Worm (Caenorhabditis elegans) whole organism, late embryonic: ENCODE results near the gene C26F1.1.
A peak's percentile ranks its signal among the peaks of the same experiment; 100 is the strongest.

Experiments used
- C38D4.7 ChIP-seq: fragments of 200-800 bp; sonication (Bioruptor generic); optimal IDR thresholded peaks from 2 replicates; lab custom pipeline; 2018; ENCODE audit warnings: mild to moderate bottlenecking, missing genetic modification characterization, moderate library complexity, missing compliant biosample characterization
- F13H6.1 ChIP-seq: sonication (generic microtip); optimal IDR thresholded peaks from 2 replicates; lab custom pipeline; 2016; ENCODE audit warnings: missing genetic modification characterization, missing compliant biosample characterization
- K02D7.2 ChIP-seq: sonication (generic microtip); optimal IDR thresholded peaks from 2 replicates; lab custom pipeline; 2017; ENCODE audit warnings: mild to moderate bottlenecking, missing genetic modification characterization, missing compliant biosample characterization
- T23F11.4 ChIP-seq: fragments of 200-800 bp; sonication (Bioruptor generic); optimal IDR thresholded peaks from 2 replicates; lab custom pipeline; 2018; ENCODE audit warnings: mild to moderate bottlenecking, missing genetic modification characterization, missing compliant biosample characterization
- ahr-1 ChIP-seq: sonication (generic microtip); optimal IDR thresholded peaks from 2 replicates; lab custom pipeline; 2016; ENCODE audit warnings: missing genetic modification characterization, missing compliant biosample characterization
- ama-1 ChIP-seq: fragments of 150-350 bp; optimal IDR thresholded peaks from 2 replicates; lab custom pipeline; 2014
- ceh-14 ChIP-seq: sonication (generic microtip); optimal IDR thresholded peaks from 2 replicates; lab custom pipeline; 2016; ENCODE audit warnings: missing genotype, missing genetic modification characterization, missing compliant biosample characterization
- ceh-18 ChIP-seq: sonication (generic microtip); optimal IDR thresholded peaks from 2 replicates; lab custom pipeline; 2016; ENCODE audit warnings: missing genetic modification characterization, missing compliant biosample characterization
- ceh-24 ChIP-seq: sonication (generic microtip); optimal IDR thresholded peaks from 2 replicates; lab custom pipeline; 2016; ENCODE audit warnings: mild to moderate bottlenecking, missing genetic modification characterization, missing compliant biosample characterization
- ceh-31 ChIP-seq: sonication (generic microtip); optimal IDR thresholded peaks from 2 replicates; lab custom pipeline; 2016; ENCODE audit warnings: missing genetic modification characterization, missing compliant biosample characterization
- ceh-34 ChIP-seq: sonication (generic microtip); optimal IDR thresholded peaks from 2 replicates; lab custom pipeline; 2016; ENCODE audit warnings: mild to moderate bottlenecking, missing genetic modification characterization, missing compliant biosample characterization
- ceh-48 ChIP-seq: sonication (generic microtip); optimal IDR thresholded peaks from 2 replicates; lab custom pipeline; 2016; ENCODE audit warnings: missing genetic modification characterization, inconsistent platforms, missing compliant biosample characterization
- che-1 ChIP-seq: sonication (generic microtip); optimal IDR thresholded peaks from 2 replicates; lab custom pipeline; 2016; ENCODE audit warnings: mild to moderate bottlenecking, missing genetic modification characterization, missing compliant biosample characterization
- dmd-4 ChIP-seq: sonication (generic microtip); optimal IDR thresholded peaks from 2 replicates; lab custom pipeline; 2016; ENCODE audit warnings: borderline replicate concordance, missing genetic modification characterization, missing compliant biosample characterization
- dve-1 ChIP-seq: sonication (generic microtip); optimal IDR thresholded peaks from 2 replicates; lab custom pipeline; 2017; ENCODE audit warnings: antibody characterized with exemption, mild to moderate bottlenecking, missing genetic modification characterization, missing compliant biosample characterization
- elt-2 ChIP-seq: sonication (generic microtip); optimal IDR thresholded peaks from 2 replicates; lab custom pipeline; 2016; ENCODE audit warnings: missing genetic modification reagents, missing genetic modification characterization, missing compliant biosample characterization
- elt-4 ChIP-seq: sonication (generic microtip); optimal IDR thresholded peaks from 2 replicates; lab custom pipeline; 2016; ENCODE audit warnings: missing genetic modification characterization, missing compliant biosample characterization
- eyg-1 ChIP-seq: sonication (generic microtip); optimal IDR thresholded peaks from 2 replicates; lab custom pipeline; 2016; ENCODE audit warnings: missing genotype, missing genetic modification characterization, missing compliant biosample characterization
- fax-1 ChIP-seq: sonication (generic microtip); optimal IDR thresholded peaks from 2 replicates; lab custom pipeline; 2016; ENCODE audit warnings: missing genotype, missing genetic modification characterization, missing compliant biosample characterization
- fkh-10 ChIP-seq: fragments of 150-350 bp; optimal IDR thresholded peaks from 2 replicates; lab custom pipeline; 2014; ENCODE audit warnings: missing biosample characterization, missing genetic modification reagents, missing genetic modification characterization
- gmeb-2 ChIP-seq: sonication (generic microtip); optimal IDR thresholded peaks from 2 replicates; lab custom pipeline; 2016; ENCODE audit warnings: missing genetic modification characterization, inconsistent platforms, missing compliant biosample characterization
- hlh-13 ChIP-seq: fragments of 200-800 bp; sonication (Bioruptor generic); optimal IDR thresholded peaks from 2 replicates; lab custom pipeline; 2018; ENCODE audit warnings: mild to moderate bottlenecking, missing genetic modification characterization, missing compliant biosample characterization
- hlh-15 ChIP-seq: sonication (generic microtip); optimal IDR thresholded peaks from 2 replicates; lab custom pipeline; 2016; ENCODE audit warnings: missing genetic modification characterization, missing compliant biosample characterization
- hlh-30 ChIP-seq: sonication (generic microtip); optimal IDR thresholded peaks from 2 replicates; lab custom pipeline; 2017; ENCODE audit warnings: antibody characterized with exemption, missing genetic modification characterization, missing compliant biosample characterization; ENCODE audit not compliant: insufficient read depth
- hlh-6 ChIP-seq: sonication (generic microtip); optimal IDR thresholded peaks from 2 replicates; lab custom pipeline; 2016; ENCODE audit warnings: missing genotype, missing genetic modification characterization, missing compliant biosample characterization
- mec-3 ChIP-seq: sonication (generic microtip); optimal IDR thresholded peaks from 2 replicates; lab custom pipeline; 2016; ENCODE audit warnings: borderline replicate concordance, missing genetic modification characterization, missing compliant biosample characterization
- nfya-1 ChIP-seq: sonication (generic microtip); optimal IDR thresholded peaks from 2 replicates; lab custom pipeline; 2017; ENCODE audit warnings: missing genetic modification characterization, mild to moderate bottlenecking, missing compliant biosample characterization, antibody characterized with exemption, moderate library complexity
- nhr-232 ChIP-seq: sonication (generic microtip); optimal IDR thresholded peaks from 2 replicates; lab custom pipeline; 2016; ENCODE audit warnings: missing genetic modification characterization, missing compliant biosample characterization
- npax-4 ChIP-seq: sonication (generic microtip); optimal IDR thresholded peaks from 2 replicates; lab custom pipeline; 2016; ENCODE audit warnings: missing genetic modification characterization, missing compliant biosample characterization
- odd-2 ChIP-seq: sonication (generic microtip); optimal IDR thresholded peaks from 2 replicates; lab custom pipeline; 2017; ENCODE audit warnings: antibody characterized with exemption, mild to moderate bottlenecking, missing genetic modification characterization, missing compliant biosample characterization
- pat-9 ChIP-seq: fragments of 200-800 bp; sonication (Bioruptor generic); optimal IDR thresholded peaks from 2 replicates; lab custom pipeline; 2018; ENCODE audit warnings: mild to moderate bottlenecking, missing genetic modification characterization, moderate library complexity, missing compliant biosample characterization
- pros-1 ChIP-seq: fragments of 150-350 bp; optimal IDR thresholded peaks from 2 replicates; lab custom pipeline; 2014; ENCODE audit warnings: missing biosample characterization, missing genetic modification reagents, missing genetic modification characterization
- ref-2 ChIP-seq: sonication (generic microtip); optimal IDR thresholded peaks from 2 replicates; lab custom pipeline; 2016; ENCODE audit warnings: missing genetic modification characterization, missing compliant biosample characterization
- rnt-1 ChIP-seq: sonication (generic microtip); optimal IDR thresholded peaks from 2 replicates; lab custom pipeline; 2016; ENCODE audit warnings: missing genetic modification characterization, missing compliant biosample characterization
- sdc-2 ChIP-seq: sonication (generic microtip); optimal IDR thresholded peaks from 2 replicates; lab custom pipeline; 2016; ENCODE audit warnings: missing genotype, missing genetic modification characterization, missing compliant biosample characterization
- sox-2 ChIP-seq: fragments of 200-800 bp; sonication (Bioruptor generic); IDR thresholded peaks from 2 replicates; pipeline ENCODE4 v1.3.6; 2022; ENCODE audit warnings: missing genetic modification reagents, missing genetic modification characterization, missing compliant biosample characterization
- sox-4 ChIP-seq: sonication (generic microtip); optimal IDR thresholded peaks from 2 replicates; lab custom pipeline; 2017; ENCODE audit warnings: mild to moderate bottlenecking, missing genetic modification characterization, inconsistent platforms, missing compliant biosample characterization
- syd-9 ChIP-seq: sonication (generic microtip); optimal IDR thresholded peaks from 2 replicates; lab custom pipeline; 2016; ENCODE audit warnings: mild to moderate bottlenecking, missing genetic modification characterization, moderate library complexity, missing compliant biosample characterization
- tbx-2 ChIP-seq: sonication (generic microtip); optimal IDR thresholded peaks from 2 replicates; lab custom pipeline; 2016; ENCODE audit warnings: missing genetic modification characterization, missing compliant biosample characterization
- ttx-3 ChIP-seq: sonication (generic microtip); optimal IDR thresholded peaks from 2 replicates; lab custom pipeline; 2016; ENCODE audit warnings: missing genetic modification reagents, missing genetic modification characterization, missing compliant biosample characterization
- unc-3 ChIP-seq, 2 experiments: fragments of 200-800 bp in 1 of 2; sonication (Bioruptor generic) in 1 of 2; sonication (generic microtip) in 1 of 2; conservative IDR thresholded peaks in 1 of 2; optimal IDR thresholded peaks in 1 of 2; 2 replicates each; pipeline versions ENCODE4 v1.3.6 to Lab custom; 2016 to 2022; ENCODE audit warnings: missing compliant biosample characterization in 2 of 2, missing genetic modification characterization in 2 of 2, missing genetic modification reagents in 1 of 2
- unc-42 ChIP-seq: sonication (generic microtip); optimal IDR thresholded peaks from 2 replicates; lab custom pipeline; 2016; ENCODE audit warnings: missing genotype, missing genetic modification characterization, missing compliant biosample characterization
- unc-86 ChIP-seq: sonication (generic microtip); optimal IDR thresholded peaks from 2 replicates; lab custom pipeline; 2016; ENCODE audit warnings: missing genetic modification characterization, missing compliant biosample characterization
- zip-5 ChIP-seq: sonication (generic microtip); optimal IDR thresholded peaks from 2 replicates; lab custom pipeline; 2016; ENCODE audit warnings: missing genetic modification characterization, missing compliant biosample characterization
- ztf-16 ChIP-seq: sonication (generic microtip); optimal IDR thresholded peaks from 2 replicates; lab custom pipeline; 2017; ENCODE audit warnings: missing genetic modification characterization, missing compliant biosample characterization

C26F1.1 gene

DNA sequence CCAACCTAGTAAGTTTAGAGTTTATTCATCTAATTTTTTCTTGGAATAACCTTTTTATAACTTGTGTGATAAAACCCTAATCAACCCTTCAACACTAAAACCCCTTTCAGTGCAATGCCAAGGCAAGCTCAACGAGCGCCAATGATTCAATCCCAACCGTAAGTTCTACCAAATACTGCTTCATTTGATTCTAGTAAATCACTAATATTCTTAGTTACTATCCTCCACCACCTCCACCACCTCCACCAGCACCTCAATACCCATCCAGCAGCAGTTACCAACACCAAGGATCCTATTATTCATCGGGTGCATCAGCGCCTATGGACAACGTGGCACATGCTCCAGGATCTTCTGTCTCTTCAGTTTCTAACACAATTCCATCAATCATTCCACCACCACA is 668 bp downstream of the C26F1.1 start:
- no peak for TF ChIP-seq npax-4 (tag; lab: Kevin White, UChicago)
- no peak for TF ChIP-seq rnt-1 (tag; lab: Kevin White, UChicago)
- TF ChIP-seq hlh-30: no peak
- no peak for TF ChIP-seq nfya-1 (tag; lab: Kevin White, UChicago)
- TF ChIP-seq sdc-2: no peak
- no peak for TF ChIP-seq ceh-34
- no peak for TF ChIP-seq ceh-48
- TF ChIP-seq sox-2: no peak
- no peak for TF ChIP-seq nhr-232 (tag; lab: Kevin White, UChicago)
- no peak for TF ChIP-seq ceh-31 (tag; lab: Kevin White, UChicago)
- TF ChIP-seq, all 69 proteins: peak for 0

DNA sequence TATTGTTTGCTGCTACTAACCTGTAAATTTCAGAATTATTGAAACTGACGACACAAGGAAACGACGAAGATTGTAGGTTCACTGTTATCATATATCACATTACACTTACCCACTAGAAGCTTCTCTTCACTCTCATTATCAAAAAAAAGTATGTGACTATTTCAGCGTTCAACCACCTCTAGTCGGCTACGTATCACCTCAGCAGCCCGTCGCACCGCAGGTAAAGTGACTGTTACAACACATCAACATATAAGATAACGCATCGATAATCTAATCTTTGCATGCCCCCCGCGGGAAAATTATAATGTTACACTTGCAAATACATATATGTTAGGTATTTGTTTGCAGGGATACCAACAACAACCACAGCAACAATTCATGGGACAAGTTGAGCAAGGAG is 1.4 kb downstream of the C26F1.1 start:
- TF ChIP-seq nfya-1 (tag; lab: Kevin White, UChicago) (no peak), elt-2 (tag; lab: Kevin White, UChicago) (peak; percentile 92), K02D7.2 (no peak), ceh-24 (tag; lab: Kevin White, UChicago) (no peak), dmd-4 (tag; lab: Kevin White, UChicago) (no peak), unc-86 (tag; lab: Kevin White, UChicago) (no peak), rnt-1 (tag; lab: Kevin White, UChicago) (no peak), hlh-6 (tag; lab: Kevin White, UChicago) (no peak)

DNA sequence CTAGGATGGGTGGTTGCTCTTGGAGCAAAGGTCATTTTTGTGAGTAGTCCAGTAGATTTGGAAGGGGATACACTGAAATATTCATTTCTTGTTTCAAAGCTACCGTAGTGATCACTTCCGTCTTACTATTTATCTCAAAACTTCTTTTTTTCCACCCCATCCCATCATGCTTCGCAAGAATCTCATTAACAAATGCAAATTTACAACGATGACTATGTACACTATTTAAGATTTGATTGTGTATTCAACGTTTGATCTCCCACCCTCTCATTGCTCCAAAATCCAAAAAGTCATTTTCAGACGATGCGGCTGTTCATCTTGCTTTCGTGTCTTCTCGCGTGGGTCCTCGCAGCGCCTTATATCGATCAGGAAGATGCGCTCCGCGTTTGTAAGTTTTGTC is 7.8 kb downstream of the C26F1.1 start, which contains the start of gene flp-21:
Gene flp-21 (plus strand): TSS at position 301 of the 400 bp plus-strand sequence.
- TF ChIP-seq mec-3 (tag; lab: Kevin White, UChicago): no peak
- no peak for TF ChIP-seq hlh-30
- TF ChIP-seq odd-2 (tag; lab: Kevin White, UChicago): no peak
- TF ChIP-seq elt-4 (tag; lab: Kevin White, UChicago): no peak
- no peak for TF ChIP-seq fax-1 (tag; lab: Kevin White, UChicago)
- TF ChIP-seq tbx-2 (tag; lab: Kevin White, UChicago): no peak
- no peak for TF ChIP-seq ttx-3 (tag; lab: Kevin White, UChicago)
- TF ChIP-seq unc-42 (tag; lab: Kevin White, UChicago): no peak
- no peak for TF ChIP-seq che-1
- TF ChIP-seq fkh-10: no peak
- TF ChIP-seq dve-1 (tag; lab: Kevin White, UChicago): no peak
- no peak for TF ChIP-seq hlh-15 (tag; lab: Kevin White, UChicago)

- TF ChIP-seq ahr-1 (tag; lab: Kevin White, UChicago) (no peak), nfya-1 (tag; lab: Kevin White, UChicago) (no peak), ceh-34 (no peak), F13H6.1 (tag; lab: Kevin White, UChicago) (no peak), ztf-16 (tag; lab: Kevin White, UChicago) (no peak), ceh-14 (tag; lab: Kevin White, UChicago) (no peak), gmeb-2 (no peak)
Measured at ce11 chrV:7798079-7798478, 12.9 kb downstream of the C26F1.1 start, which contains the start of gene ZK742.7. Gene ZK742.7, plus strand, starts transcription at chrV:7798379.

DNA sequence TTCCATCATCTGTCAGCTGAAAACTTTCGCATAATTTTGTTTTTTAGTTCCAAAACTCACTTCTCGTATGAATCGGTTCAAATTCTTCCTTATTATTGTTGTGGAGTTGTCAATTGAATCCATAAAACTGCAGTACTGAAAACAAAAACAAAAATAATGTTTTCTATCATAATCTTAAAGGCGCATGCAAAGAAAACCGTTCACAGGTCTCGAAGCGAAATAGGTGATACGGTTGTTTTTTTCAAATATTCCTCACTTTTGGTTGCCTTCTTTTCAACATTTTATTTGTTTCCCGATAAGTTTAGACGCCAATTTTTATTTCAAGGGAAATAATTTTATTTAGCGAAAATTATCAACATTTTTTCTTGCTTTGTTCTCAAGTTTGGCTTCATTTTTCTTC is 18.3 kb downstream of the C26F1.1 start:
- TF ChIP-seq ref-2 (tag; lab: Kevin White, UChicago) (no peak), pat-9 (tag; lab: Kevin White, UChicago) (no peak), pros-1 (no peak), unc-3 (GFP tag; conservative IDR thresholded peaks at IDR 0.05; lab: Robert Waterston, UW) (no peak), unc-3 (tag; optimal IDR thresholded peaks at IDR 0.05; lab: Kevin White, UChicago) (no peak), T23F11.4 (GFP tag; lab: Kevin White, UChicago) (no peak), ceh-18 (no peak), ceh-14 (tag; lab: Kevin White, UChicago) (no peak), syd-9 (tag; lab: Kevin White, UChicago) (no peak), C38D4.7 (GFP tag; lab: Kevin White, UChicago) (no peak), sox-4 (tag; lab: Kevin White, UChicago) (no peak), eyg-1 (tag; lab: Kevin White, UChicago) (no peak), fkh-10 (no peak), zip-5 (tag; lab: Kevin White, UChicago) (no peak), hlh-13 (GFP tag; lab: Kevin White, UChicago) (no peak), nhr-232 (tag; lab: Kevin White, UChicago) (no peak), ama-1 (lab: Kevin White, UChicago) (no peak), sox-2 (no peak), ttx-3 (tag; lab: Kevin White, UChicago) (no peak), tbx-2 (tag; lab: Kevin White, UChicago) (no peak)
